Fruit fly (Drosophila melanogaster) whole organism, embryonic: ENCODE data around the gene B-H1.

Source experiments
- Abd-B ChIP-seq: fragments of 200-800 bp; sonication (Bioruptor generic); optimal IDR thresholded peaks from 2 replicates; lab custom pipeline; 2018; ENCODE audit warnings: missing biosample characterization, mild to moderate bottlenecking, missing genetic modification characterization, moderate library complexity
- Awh ChIP-seq: fragments of 200-800 bp; sonication (Bioruptor generic); IDR thresholded peaks from 2 replicates; pipeline ENCODE4, ENCODE4 v1.3.6; 2022; ENCODE audit warnings: missing biosample characterization, missing genetic modification characterization
- CG10209 ChIP-seq: fragments of 200-800 bp; sonication (Bioruptor generic); optimal IDR thresholded peaks from 3 replicates; lab custom pipeline; 2017; ENCODE audit warnings: missing biosample characterization, mild to moderate bottlenecking, missing genetic modification characterization, missing genetic modification reagents
- CG10654 ChIP-seq: fragments of 200-800 bp; sonication (Bioruptor generic); optimal IDR thresholded peaks from 2 replicates; lab custom pipeline; 2016; ENCODE audit warnings: missing biosample characterization, missing genetic modification characterization
- CG11085 ChIP-seq: fragments of 200-800 bp; sonication (Bioruptor generic); IDR thresholded peaks from 2 replicates; pipeline ENCODE4 v1.3.6; 2022; ENCODE audit warnings: missing biosample characterization, missing genetic modification characterization
- CG12104 ChIP-seq: fragments of 200-800 bp; sonication (Bioruptor generic); optimal IDR thresholded peaks from 3 replicates; lab custom pipeline; 2016; ENCODE audit warnings: missing biosample characterization, missing genetic modification characterization
- CG12155 ChIP-seq: fragments of 200-800 bp; sonication (Bioruptor generic); optimal IDR thresholded peaks from 3 replicates; lab custom pipeline; 2016; ENCODE audit warnings: missing biosample characterization, missing genetic modification characterization
- CG13123 ChIP-seq: fragments of 200-800 bp; sonication (Bioruptor generic); optimal IDR thresholded peaks from 2 replicates; lab custom pipeline; 2016; ENCODE audit warnings: missing biosample characterization, missing genetic modification characterization
- CG15073 ChIP-seq: fragments of 200-800 bp; sonication (Bioruptor generic); optimal IDR thresholded peaks from 2 replicates; lab custom pipeline; 2016; ENCODE audit warnings: missing biosample characterization, missing genetic modification characterization
- CG17385 ChIP-seq: fragments of 200-800 bp; sonication (Bioruptor generic); optimal IDR thresholded peaks from 3 replicates; lab custom pipeline; 2018; ENCODE audit warnings: missing biosample characterization, mild to moderate bottlenecking, missing genetic modification characterization
- CG17802 ChIP-seq: fragments of 200-800 bp; sonication (Bioruptor generic); optimal IDR thresholded peaks from 2 replicates; lab custom pipeline; 2018; ENCODE audit warnings: missing biosample characterization, mild to moderate bottlenecking, missing genetic modification characterization, moderate library complexity
- CG1792 ChIP-seq: fragments of 200-800 bp; sonication (Bioruptor generic); optimal IDR thresholded peaks from 2 replicates; lab custom pipeline; 2016; ENCODE audit warnings: missing biosample characterization, missing genetic modification characterization
- CG18262 ChIP-seq: fragments of 200-800 bp; optimal IDR thresholded peaks from 3 replicates; lab custom pipeline; 2019; ENCODE audit warnings: missing biosample characterization, mild to moderate bottlenecking, missing genetic modification characterization, moderate library complexity
- CG34376 ChIP-seq: fragments of 200-800 bp; sonication (Bioruptor generic); optimal IDR thresholded peaks from 2 replicates; lab custom pipeline; 2018; ENCODE audit warnings: missing biosample characterization, mild to moderate bottlenecking, missing genetic modification characterization
- CG3995 ChIP-seq: fragments of 200-800 bp; sonication (Bioruptor generic); optimal IDR thresholded peaks from 3 replicates; lab custom pipeline; 2016; ENCODE audit warnings: missing biosample characterization, missing genetic modification characterization
- CG4328 ChIP-seq: fragments of 200-800 bp; sonication (Bioruptor generic); optimal IDR thresholded peaks from 3 replicates; lab custom pipeline; 2017; ENCODE audit warnings: missing biosample characterization, missing genetic modification reagents, missing genetic modification characterization
- CG4360 ChIP-seq: fragments of 200-800 bp; sonication (Bioruptor generic); IDR thresholded peaks from 2 replicates; pipeline ENCODE4 v1.3.6; 2022; ENCODE audit warnings: missing biosample characterization, missing genetic modification characterization
- CG4617 ChIP-seq: fragments of 200-800 bp; sonication (Bioruptor generic); optimal IDR thresholded peaks from 3 replicates; lab custom pipeline; 2016; ENCODE audit warnings: missing biosample characterization, missing genetic modification characterization, borderline replicate concordance
- CG5180 ChIP-seq: fragments of 200-800 bp; sonication (Bioruptor generic); optimal IDR thresholded peaks from 3 replicates; lab custom pipeline; 2017; ENCODE audit warnings: missing biosample characterization, missing genetic modification characterization, mild to moderate bottlenecking, moderate library complexity, missing genetic modification reagents
- CG6272 ChIP-seq: fragments of 200-800 bp; sonication (Bioruptor generic); IDR thresholded peaks from 2 replicates; pipeline ENCODE4 v1.3.6; 2022; ENCODE audit warnings: missing biosample characterization, missing genetic modification characterization
- CG6683 ChIP-seq: fragments of 200-800 bp; sonication (Bioruptor generic); optimal IDR thresholded peaks from 2 replicates; lab custom pipeline; 2017; ENCODE audit warnings: missing biosample characterization, mild to moderate bottlenecking, missing genetic modification characterization, missing genetic modification reagents
- CG6791 ChIP-seq: fragments of 200-800 bp; sonication (Bioruptor generic); IDR thresholded peaks from 3 replicates; pipeline ENCODE4 v1.3.6; 2022; ENCODE audit warnings: missing biosample characterization, missing genetic modification characterization; ENCODE audit not compliant: partially characterized antibody
- CG6854 ChIP-seq: fragments of 200-800 bp; sonication (Bioruptor generic); optimal IDR thresholded peaks from 3 replicates; lab custom pipeline; 2017; ENCODE audit warnings: missing biosample characterization, mild to moderate bottlenecking, missing genetic modification characterization
- CG8765 ChIP-seq: fragments of 200-800 bp; sonication (Bioruptor generic); IDR thresholded peaks from 2 replicates; pipeline ENCODE4 v1.3.6; 2022; ENCODE audit warnings: missing biosample characterization, missing genetic modification characterization
- CG9215 ChIP-seq: fragments of 200-800 bp; sonication (Bioruptor generic); IDR thresholded peaks from 2 replicates; pipeline ENCODE4 v1.3.6; 2022; ENCODE audit warnings: missing biosample characterization, missing genetic modification characterization
- CkIIα-i1 ChIP-seq: fragments of 200-800 bp; sonication (Bioruptor generic); IDR thresholded peaks from 2 replicates; pipeline ENCODE4 v1.3.6; 2022; ENCODE audit warnings: missing biosample characterization, missing genetic modification characterization
- CrebB ChIP-seq: fragments of 200-800 bp; sonication (Bioruptor generic); optimal IDR thresholded peaks from 3 replicates; lab custom pipeline; 2018; ENCODE audit warnings: missing biosample characterization, mild to moderate bottlenecking, missing genetic modification characterization
- Deaf1 ChIP-seq: fragments of 200-800 bp; optimal IDR thresholded peaks from 3 replicates; lab custom pipeline; 2019; ENCODE audit warnings: missing biosample characterization, mild to moderate bottlenecking, missing genetic modification characterization, moderate library complexity
- Eip74EF ChIP-seq, 2 experiments: fragments of 200-800 bp in 1 of 2; fragments of >200 bp in 1 of 2; sonication (Bioruptor generic) in 1 of 2; optimal IDR thresholded peaks; 2 replicates each; lab custom pipeline; 2017 to 2019; ENCODE audit warnings: missing biosample characterization in 2 of 2, missing genetic modification characterization in 2 of 2, mild to moderate bottlenecking in 1 of 2, moderate library complexity in 1 of 2
- H2.0 ChIP-seq: fragments of 200-800 bp; sonication (Bioruptor generic); IDR thresholded peaks from 2 replicates; pipeline ENCODE4 v1.3.6; 2022; ENCODE audit warnings: missing biosample characterization, missing genetic modification characterization
- Hey ChIP-seq: fragments of 200-800 bp; sonication (Bioruptor generic); optimal IDR thresholded peaks from 3 replicates; lab custom pipeline; 2018; ENCODE audit warnings: missing biosample characterization, mild to moderate bottlenecking, missing genetic modification characterization
- HmgD ChIP-seq: fragments of 200-800 bp; sonication (Bioruptor generic); optimal IDR thresholded peaks from 3 replicates; lab custom pipeline; 2016; ENCODE audit warnings: missing biosample characterization, missing genetic modification characterization
- Hr78 ChIP-seq, 2 experiments: fragments of 200-800 bp in 1 of 2; fragments of >200 bp in 1 of 2; sonication (Bioruptor generic) in 1 of 2; optimal IDR thresholded peaks; 2 replicates each; lab custom pipeline; 2017 to 2019; ENCODE audit warnings: missing biosample characterization in 2 of 2, missing genetic modification characterization in 2 of 2, mild to moderate bottlenecking in 1 of 2, moderate library complexity in 1 of 2
- Neu2 ChIP-seq: fragments of 200-800 bp; sonication (Bioruptor generic); optimal IDR thresholded peaks from 3 replicates; lab custom pipeline; 2016; ENCODE audit warnings: missing biosample characterization, missing genetic modification characterization, borderline replicate concordance
- Rx ChIP-seq: fragments of 200-800 bp; sonication (Bioruptor generic); IDR thresholded peaks from 2 replicates; pipeline ENCODE4 v1.3.6; 2022; ENCODE audit warnings: missing biosample characterization, missing genetic modification characterization
- Sry-β ChIP-seq: fragments of 200-800 bp; sonication (Bioruptor generic); optimal IDR thresholded peaks from 2 replicates; lab custom pipeline; 2018; ENCODE audit warnings: missing biosample characterization, mild to moderate bottlenecking, missing genetic modification characterization, moderate library complexity
- YL-1 ChIP-seq: fragments of 200-800 bp; sonication (Bioruptor generic); optimal IDR thresholded peaks from 3 replicates; lab custom pipeline; 2017; ENCODE audit warnings: missing biosample characterization, mild to moderate bottlenecking, missing genetic modification characterization
- aop ChIP-seq: fragments of 200-800 bp; sonication (Bioruptor generic); IDR thresholded peaks from 2 replicates; pipeline ENCODE4 v1.3.6; 2022; ENCODE audit warnings: missing biosample characterization, missing genetic modification characterization
- az2 ChIP-seq: fragments of 200-800 bp; sonication (Bioruptor generic); optimal IDR thresholded peaks from 3 replicates; lab custom pipeline; 2016; ENCODE audit warnings: missing biosample characterization, missing genetic modification characterization
- chn ChIP-seq: fragments of 200-800 bp; sonication (Bioruptor generic); optimal IDR thresholded peaks from 2 replicates; lab custom pipeline; 2016; ENCODE audit warnings: missing biosample characterization, missing genetic modification characterization
- grau ChIP-seq: fragments of 200-800 bp; optimal IDR thresholded peaks from 3 replicates; lab custom pipeline; 2019; ENCODE audit warnings: missing biosample characterization, mild to moderate bottlenecking, missing genetic modification characterization, moderate library complexity
- lilli ChIP-seq: fragments of 200-800 bp; sonication (Bioruptor generic); optimal IDR thresholded peaks from 3 replicates; lab custom pipeline; 2016; ENCODE audit warnings: missing biosample characterization, missing genetic modification characterization
- lola ChIP-seq, 3 experiments: fragments of >200 bp in 2 of 3; fragments of 200-800 bp in 1 of 3; sonication (Bioruptor generic) in 1 of 3; optimal IDR thresholded peaks; 2 replicates each; lab custom pipeline; 2017 to 2019; ENCODE audit warnings: missing biosample characterization in 3 of 3, missing genetic modification characterization in 3 of 3, mild to moderate bottlenecking in 1 of 3, moderate library complexity in 1 of 3
- luna ChIP-seq: fragments of 200-800 bp; sonication (Bioruptor generic); optimal IDR thresholded peaks from 2 replicates; lab custom pipeline; 2016; ENCODE audit warnings: missing biosample characterization, missing genetic modification characterization
- nmo ChIP-seq: fragments of 200-800 bp; sonication (Bioruptor generic); optimal IDR thresholded peaks from 2 replicates; lab custom pipeline; 2018; ENCODE audit warnings: missing biosample characterization, mild to moderate bottlenecking, missing genetic modification characterization, moderate library complexity
- odd ChIP-seq: fragments of 200-800 bp; sonication (Bioruptor generic); optimal IDR thresholded peaks from 2 replicates; lab custom pipeline; 2017; ENCODE audit warnings: missing biosample characterization, mild to moderate bottlenecking, missing genetic modification characterization
- pfk ChIP-seq: fragments of 200-800 bp; sonication (Bioruptor generic); optimal IDR thresholded peaks from 2 replicates; lab custom pipeline; 2018; ENCODE audit warnings: missing biosample characterization, mild to moderate bottlenecking, missing genetic modification characterization, moderate library complexity
- phol ChIP-seq: fragments of 200-800 bp; sonication (Bioruptor generic); optimal IDR thresholded peaks from 3 replicates; lab custom pipeline; 2018; ENCODE audit warnings: missing biosample characterization, mild to moderate bottlenecking, missing genetic modification characterization, moderate library complexity
- pum ChIP-seq: fragments of 200-800 bp; sonication (Bioruptor generic); optimal IDR thresholded peaks from 2 replicates; lab custom pipeline; 2016; ENCODE audit warnings: missing biosample characterization, missing genetic modification characterization
- sima ChIP-seq: fragments of 200-800 bp; sonication (Bioruptor generic); optimal IDR thresholded peaks from 2 replicates; lab custom pipeline; 2016; ENCODE audit warnings: missing biosample characterization, missing genetic modification characterization
- trem ChIP-seq: fragments of 200-800 bp; optimal IDR thresholded peaks from 3 replicates; lab custom pipeline; 2019; ENCODE audit warnings: missing biosample characterization, mild to moderate bottlenecking, missing genetic modification characterization, moderate library complexity

The B-H1 gene

dm6 chrX:17421987-17422386 is 24.7 kb downstream of the B-H1 start, which contains the start of gene CG8611 (continued):
- no peak for TF ChIP-seq CG10654 (GFP tag; lab: Kevin White, UChicago)
- no peak for TF ChIP-seq Deaf1
- no peak for TF ChIP-seq chn (GFP tag; lab: Kevin White, UChicago)
- no peak for TF ChIP-seq grau
- no peak for TF ChIP-seq CG17802
- TF ChIP-seq CG4360 = no peak
- no peak for TF ChIP-seq CkIIα-i1 (GFP tag; lab: Robert Waterston, UW)
- TF ChIP-seq Eip74EF (GFP tag; optimal IDR thresholded peaks at IDR 0.05; lab: Kevin White, UChicago) = no peak
- TF ChIP-seq CG1792 (GFP tag; lab: Kevin White, UChicago) = no peak
- TF ChIP-seq CG4328 (GFP tag; lab: Kevin White, UChicago) = no peak
- no peak for TF ChIP-seq CG6272 (GFP tag; lab: Robert Waterston, UW)
- TF ChIP-seq sima (GFP tag; lab: Kevin White, UChicago) = no peak
- peak; percentile 95 for TF ChIP-seq CG17385 (GFP tag; lab: Kevin White, UChicago)
- no peak for TF ChIP-seq CG10209 (GFP tag; lab: Kevin White, UChicago)
- TF ChIP-seq Rx (GFP tag; lab: Robert Waterston, UW) = no peak
- no peak for TF ChIP-seq Hr78 (GFP tag; optimal IDR thresholded peaks at IDR 0.05; lab: Kevin White, UChicago)
- no peak for TF ChIP-seq CG12104 (GFP tag; lab: Kevin White, UChicago)
- TF ChIP-seq CG18262 (tag; lab: Kevin White, UChicago) = no peak
- TF ChIP-seq CG15073 = no peak
- TF ChIP-seq az2 (GFP tag; lab: Kevin White, UChicago) = no peak
- no peak for TF ChIP-seq CG6683 (GFP tag; lab: Kevin White, UChicago)
- TF ChIP-seq Sry-β = no peak
- peak; percentile 54; the same call in 2 of the 3 replicates for TF ChIP-seq CG6791 (GFP tag; lab: Robert Waterston, UW)
- TF ChIP-seq CG8765 (GFP tag; lab: Robert Waterston, UW) = no peak
- no peak for TF ChIP-seq aop
- TF ChIP-seq CG34376 (GFP tag; lab: Kevin White, UChicago) = no peak
- peak; percentile 47 for TF ChIP-seq trem (tag; lab: Kevin White, UChicago)
- no peak for TF ChIP-seq luna (GFP tag; lab: Kevin White, UChicago)
- TF ChIP-seq CG9215 (GFP tag; lab: Robert Waterston, UW) = no peak
- TF ChIP-seq Hey (tag; lab: Kevin White, UChicago) = no peak
- TF ChIP-seq lilli (GFP tag; lab: Kevin White, UChicago) = no peak
- TF ChIP-seq CG4617 (GFP tag; lab: Kevin White, UChicago) = peak; percentile 19
- peak; percentile 18 for TF ChIP-seq nmo (GFP tag; lab: Kevin White, UChicago)
- TF ChIP-seq pfk (GFP tag; lab: Kevin White, UChicago) = no peak
- TF ChIP-seq YL-1 (GFP tag; lab: Kevin White, UChicago) = peak; percentile 36
- no peak for TF ChIP-seq lola (GFP tag; optimal IDR thresholded peaks at IDR 0.05; lab: Kevin White, UChicago)
- no peak for TF ChIP-seq CG5180 (GFP tag; lab: Kevin White, UChicago)
- no peak for TF ChIP-seq Neu2 (GFP tag; lab: Kevin White, UChicago)
- TF ChIP-seq HmgD (GFP tag; lab: Kevin White, UChicago) = peak; percentile 3
- TF ChIP-seq Awh (GFP tag; lab: Robert Waterston, UW) = no peak
- TF ChIP-seq Abd-B = peak; percentile 9
- TF ChIP-seq CrebB (tag; lab: Kevin White, UChicago) = no peak
- TF ChIP-seq CG12155 (GFP tag; lab: Kevin White, UChicago) = no peak
- no peak for TF ChIP-seq CG3995 (GFP tag; lab: Kevin White, UChicago)
- TF ChIP-seq CG13123 (GFP tag; lab: Kevin White, UChicago) = no peak
- no peak for TF ChIP-seq CG11085 (GFP tag; lab: Robert Waterston, UW)
- TF ChIP-seq CG6854 (GFP tag; lab: Kevin White, UChicago) = no peak
- no peak for TF ChIP-seq pum (GFP tag; lab: Kevin White, UChicago)
- no peak for TF ChIP-seq odd (GFP tag; lab: Kevin White, UChicago)
- TF ChIP-seq H2.0 (GFP tag; lab: Robert Waterston, UW) = no peak
- peak; percentile 38 for TF ChIP-seq phol
